Fruit fly (Drosophila melanogaster): ENCODE data around the gene CG31909.
A peak's percentile ranks its signal among the peaks of the same experiment; 100 is the strongest.

Gene CG31909

dm6 chr2L:7306782-7307181 is 49.5 kb downstream of the CG31909 start, which contains the start of gene wg (continued):
- peak; percentile 98 for TF ChIP-seq Elba2 (GFP tag; optimal IDR thresholded peaks at IDR 0.05)
- peak; percentile 56 for TF ChIP-seq CG8290 (GFP tag; optimal IDR thresholded peaks at IDR 0.05)
- peak in 1 of 2 experiments; percentile 43 for TF ChIP-seq CG8290 (tag; optimal IDR thresholded peaks at IDR 0.05)
- TF ChIP-seq sens-2 (GFP tag; IDR thresholded peaks at IDR 0.05), result no peak
- TF ChIP-seq CoRest (tag; optimal IDR thresholded peaks at IDR 0.05), result peak; percentile 82
- no peak for TF ChIP-seq jumu (GFP tag; optimal IDR thresholded peaks at IDR 0.05)
- TF ChIP-seq CG1024 (GFP tag; IDR thresholded peaks at IDR 0.05), result no peak
- no peak for TF ChIP-seq tio (GFP tag; optimal IDR thresholded peaks at IDR 0.05)
- peak; percentile 49; the same call in 1 of the 2 replicates for TF ChIP-seq ara (GFP tag; IDR thresholded peaks at IDR 0.05)
- peak; percentile 86 for TF ChIP-seq Tbp (GFP tag; optimal IDR thresholded peaks at IDR 0.05)
- TF ChIP-seq Lpt (GFP tag; optimal IDR thresholded peaks at IDR 0.05), result peak; percentile 62
- TF ChIP-seq usp (GFP tag; optimal IDR thresholded peaks at IDR 0.05), result no peak
- no peak for TF ChIP-seq crp (GFP tag; optimal IDR thresholded peaks at IDR 0.05)
- peak; percentile 83 for TF ChIP-seq pros (GFP tag; optimal IDR thresholded peaks at IDR 0.05)
- TF ChIP-seq vvl (GFP tag; IDR thresholded peaks at IDR 0.05), result peak; percentile 84
- peak; percentile 69 for TF ChIP-seq HmgD (GFP tag; optimal IDR thresholded peaks at IDR 0.05)
- peak; percentile 98 for TF ChIP-seq CG10321 (GFP tag; IDR thresholded peaks at IDR 0.05)
- TF ChIP-seq CG12236 (GFP tag; optimal IDR thresholded peaks at IDR 0.05), result no peak
- TF ChIP-seq CG8089 (GFP tag; optimal IDR thresholded peaks at IDR 0.05), result no peak
- peak; percentile 24 for TF ChIP-seq CG7987 (GFP tag; optimal IDR thresholded peaks at IDR 0.05)
- no peak for TF ChIP-seq ab (GFP tag; optimal IDR thresholded peaks at IDR 0.05)
- TF ChIP-seq Nf-YB (GFP tag; optimal IDR thresholded peaks at IDR 0.05), result peak; percentile 98
- no peak for TF ChIP-seq CG4404 (GFP tag; IDR thresholded peaks at IDR 0.05)
- peak; percentile 76 for TF ChIP-seq Adf1 (GFP tag; IDR thresholded peaks at IDR 0.05)
- TF ChIP-seq knrl (GFP tag; IDR thresholded peaks at IDR 0.05; ENCODE audit: partially characterized antibody), result peak; percentile 51; the same call in 2 of the 3 replicates
- TF ChIP-seq oc (tag; optimal IDR thresholded peaks at IDR 0.05), result peak; percentile 36
- TF ChIP-seq fd64A (GFP tag; optimal IDR thresholded peaks at IDR 0.05), result no peak
- TF ChIP-seq NFAT (GFP tag; IDR thresholded peaks at IDR 0.05), result peak; percentile 29; the same call in 1 of the 2 replicates
- peak; percentile 9 for TF ChIP-seq PHDP (tag; optimal IDR thresholded peaks at IDR 0.05)
- TF ChIP-seq CG16813 (GFP tag; IDR thresholded peaks at IDR 0.05; ENCODE audit: partially characterized antibody), result 0 out of 3 replicates have a peak, but pooled peaks have one; percentile 14
- TF ChIP-seq gcm (GFP tag; optimal IDR thresholded peaks at IDR 0.05), result peak; percentile 64
- peak; percentile 8 for TF ChIP-seq CG18262 (tag; optimal IDR thresholded peaks at IDR 0.05)
- TF ChIP-seq chif (GFP tag; optimal IDR thresholded peaks at IDR 0.05), result peak in 1 of 2 experiments; percentile 47
- no peak for TF ChIP-seq B-H1 (GFP tag; IDR thresholded peaks at IDR 0.05)
- TF ChIP-seq CG12744 (GFP tag; optimal IDR thresholded peaks at IDR 0.05), result peak; percentile 35
- TF ChIP-seq CG8478 (optimal IDR thresholded peaks at IDR 0.05), result peak; percentile 99
- TF ChIP-seq Opbp (GFP tag; IDR thresholded peaks at IDR 0.05; ENCODE audit: partially characterized antibody), result peak; percentile 67; the same call in 2 of the 3 replicates
- no peak for TF ChIP-seq pzg (GFP tag; optimal IDR thresholded peaks at IDR 0.05)
- TF ChIP-seq hkb (optimal IDR thresholded peaks at IDR 0.05), result no peak
- peak; percentile 47; the same call in 1 of the 2 replicates for TF ChIP-seq hkb (GFP tag; IDR thresholded peaks at IDR 0.05)
- peak; percentile 7 for TF ChIP-seq CG1603 (tag; optimal IDR thresholded peaks at IDR 0.05)
- peak; percentile 32 for TF ChIP-seq stwl (tag; optimal IDR thresholded peaks at IDR 0.05)
- peak; percentile 19; the same call in 1 of the 3 replicates for TF ChIP-seq so (GFP tag; IDR thresholded peaks at IDR 0.05)
- TF ChIP-seq Med (GFP tag), result peak; percentile 87
- TF ChIP-seq p53 (GFP tag; optimal IDR thresholded peaks at IDR 0.05), result peak; percentile 37
- peak; percentile 91 for TF ChIP-seq Jarid2 (GFP tag; optimal IDR thresholded peaks at IDR 0.05)
- peak; percentile 44 for TF ChIP-seq cad (GFP tag; optimal IDR thresholded peaks at IDR 0.05)
- TF ChIP-seq CG6689 (GFP tag; IDR thresholded peaks at IDR 0.05), result no peak
- peak; percentile 50 for TF ChIP-seq nmo (GFP tag; optimal IDR thresholded peaks at IDR 0.05)
- peak; percentile 35 for TF ChIP-seq Neu2 (GFP tag; optimal IDR thresholded peaks at IDR 0.05; ENCODE audit: borderline replicate concordance)
- peak; percentile 4; the same call in 1 of the 2 replicates for TF ChIP-seq bowl (GFP tag; IDR thresholded peaks at IDR 0.05)
- peak; percentile 94 for TF ChIP-seq Nf-YA (GFP tag; IDR thresholded peaks at IDR 0.05)
